Worm (Caenorhabditis elegans) whole organism, L1 larva: ENCODE data around the gene C50F7.3.

Experiments
- aly-2 ChIP-seq: fragments of 150-350 bp; optimal IDR thresholded peaks from 2 replicates; lab custom pipeline; 2014; ENCODE audit warnings: missing biosample characterization, missing genetic modification characterization
- blmp-1 ChIP-seq: fragments of 150-350 bp; optimal IDR thresholded peaks from 2 replicates; lab custom pipeline; 2014; ENCODE audit warnings: missing biosample characterization, missing genetic modification characterization
- fkh-10 ChIP-seq: sonication (generic microtip); optimal IDR thresholded peaks from 2 replicates; lab custom pipeline; 2017; ENCODE audit warnings: missing biosample characterization, missing genetic modification reagents, missing genetic modification characterization
- isw-1 ChIP-seq: fragments of 200-800 bp; sonication (Bioruptor generic); IDR thresholded peaks from 2 replicates; pipeline ENCODE4 v1.3.6; 2022; ENCODE audit warnings: missing genetic modification characterization, missing compliant biosample characterization
- lin-13 ChIP-seq: fragments of 150-350 bp; optimal IDR thresholded peaks from 2 replicates; lab custom pipeline; 2014; ENCODE audit warnings: missing biosample characterization, missing genetic modification reagents, missing genetic modification characterization
- mab-9 ChIP-seq: fragments of 200-800 bp; sonication (Bioruptor generic); IDR thresholded peaks from 2 replicates; pipeline ENCODE4 v1.3.6; 2022; ENCODE audit warnings: missing genetic modification reagents, missing genetic modification characterization, missing compliant biosample characterization
- mep-1 ChIP-seq: fragments of 150-350 bp; optimal IDR thresholded peaks from 2 replicates; lab custom pipeline; 2014; ENCODE audit warnings: missing biosample characterization, missing genetic modification characterization
- nhr-76 ChIP-seq: sonication (generic microtip); optimal IDR thresholded peaks from 2 replicates; lab custom pipeline; 2017; ENCODE audit warnings: missing biosample characterization, missing genetic modification characterization
- pqm-1 ChIP-seq: sonication (generic microtip); optimal IDR thresholded peaks from 3 replicates; lab custom pipeline; 2017; ENCODE audit warnings: missing biosample characterization, missing genetic modification characterization
- swsn-7 ChIP-seq: sonication (generic microtip); optimal IDR thresholded peaks from 2 replicates; lab custom pipeline; 2016; ENCODE audit warnings: missing genetic modification characterization, missing compliant biosample characterization
- tbx-2 ChIP-seq: sonication (generic microtip); optimal IDR thresholded peaks from 2 replicates; lab custom pipeline; 2016; ENCODE audit warnings: missing genetic modification characterization, missing compliant biosample characterization
- unc-62 ChIP-seq: fragments of 150-350 bp; optimal IDR thresholded peaks from 2 replicates; lab custom pipeline; 2014; ENCODE audit warnings: missing biosample characterization, missing genetic modification reagents, missing genetic modification characterization
- unc-98 ChIP-seq: fragments of 200-800 bp; sonication (Bioruptor generic); IDR thresholded peaks from 2 replicates; pipeline ENCODE4 v1.3.6; 2022; ENCODE audit warnings: missing genetic modification characterization, missing compliant biosample characterization
- ztf-11 ChIP-seq, 2 experiments: sonication (generic microtip); optimal IDR thresholded peaks; 2 replicates each; lab custom pipeline; 2016 to 2017; ENCODE audit warnings: missing genetic modification characterization in 2 of 2, missing biosample characterization in 1 of 2, missing compliant biosample characterization in 1 of 2

ce11 chrIV:7774206-7774605, 42.1 kb downstream of the C50F7.3 start, which contains the start of the genes hcf-1 and swd-2.2:
- no peak for TF ChIP-seq unc-62
- TF ChIP-seq mep-1 (tag; lab: Kevin White, UChicago): peak; percentile 48
- TF ChIP-seq aly-2 (tag; lab: Kevin White, UChicago): no peak
- no peak for TF ChIP-seq fkh-10 (GFP tag; lab: Kevin White, UChicago)
- TF ChIP-seq nhr-76 (tag; lab: Kevin White, UChicago): no peak
- TF ChIP-seq lin-13: no peak
- TF ChIP-seq tbx-2 (tag; lab: Kevin White, UChicago): no peak
- peak; percentile 63 for TF ChIP-seq blmp-1 (tag; lab: Kevin White, UChicago)
- no peak for TF ChIP-seq mab-9 (GFP tag; lab: Robert Waterston, UW)
- no peak for TF ChIP-seq unc-98 (GFP tag; lab: Robert Waterston, UW)
- TF ChIP-seq swsn-7 (tag; lab: Kevin White, UChicago): no peak
- TF ChIP-seq isw-1 (GFP tag; lab: Robert Waterston, UW): no peak
- TF ChIP-seq ztf-11 (tag; optimal IDR thresholded peaks at IDR 0.05; lab: Kevin White, UChicago): no peak
- TF ChIP-seq pqm-1 (tag; lab: Kevin White, UChicago): no peak
